Worm (Caenorhabditis elegans): ENCODE results near the gene C23G10.2.

DNA sequence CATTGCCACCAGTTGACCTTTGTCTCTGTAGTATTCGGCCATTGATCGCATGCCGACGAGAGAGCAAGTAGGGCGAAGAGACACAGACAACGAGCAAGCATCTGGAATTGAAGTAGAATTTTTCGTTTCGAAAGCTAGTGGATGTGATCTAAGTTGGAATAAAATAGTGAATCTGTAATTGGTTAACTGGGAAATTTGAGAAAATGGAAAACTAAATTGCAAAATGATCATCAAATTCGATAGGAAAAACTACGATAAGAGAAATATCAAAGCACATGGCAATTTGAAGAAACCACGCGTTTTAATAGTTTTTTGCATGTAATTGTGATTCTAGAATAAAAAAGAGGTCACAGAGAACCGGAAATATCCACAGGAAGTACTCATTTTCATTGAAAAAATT is 31.1 kb upstream of the C23G10.2 start, which contains the start of gene F42A10.6:
- TF ChIP-seq madf-8 (GFP tag; conservative IDR thresholded peaks at IDR 0.05) (no peak), sptf-2 (GFP tag; optimal IDR thresholded peaks at IDR 0.05) (no peak), F33H1.4 (GFP tag; IDR thresholded peaks at IDR 0.05) (no peak), snpc-1.3 (tag; optimal IDR thresholded peaks at IDR 0.05; ENCODE audit: insufficient read depth) (no peak), unc-62 (GFP tag; optimal IDR thresholded peaks at IDR 0.05) (no peak)
